Worm (Caenorhabditis elegans) whole organism, L2 larva: Measurements from ENCODE around the gene nfyc-1.

Experiments
- F13H6.1 ChIP-seq: sonication (generic microtip); optimal IDR thresholded peaks from 2 replicates; lab custom pipeline; 2016; ENCODE audit warnings: missing genetic modification characterization, missing compliant biosample characterization
- ama-1 ChIP-seq: fragments of 150-350 bp; optimal IDR thresholded peaks from 2 replicates; lab custom pipeline; 2018; ENCODE audit warnings: inconsistent platforms
- ceh-82 ChIP-seq: fragments of 150-350 bp; optimal IDR thresholded peaks from 2 replicates; lab custom pipeline; 2014; ENCODE audit warnings: missing biosample characterization, missing genetic modification characterization
- egl-27 ChIP-seq: sonication (generic microtip); optimal IDR thresholded peaks from 3 replicates; lab custom pipeline; 2017; ENCODE audit warnings: missing biosample characterization, missing genetic modification reagents, missing genetic modification characterization
- gmeb-1 ChIP-seq: fragments of 150-350 bp; optimal IDR thresholded peaks from 2 replicates; lab custom pipeline; 2014; ENCODE audit warnings: missing biosample characterization, missing genetic modification characterization
- lin-13 ChIP-seq: fragments of 150-350 bp; optimal IDR thresholded peaks from 2 replicates; lab custom pipeline; 2014; ENCODE audit warnings: missing biosample characterization, missing genetic modification reagents, missing genetic modification characterization
- mdl-1 ChIP-seq, 2 experiments: fragments of 150-350 bp in 1 of 2; sonication (generic microtip) in 1 of 2; optimal IDR thresholded peaks; 2 replicates each; lab custom pipeline; 2017; ENCODE audit warnings: missing biosample characterization in 2 of 2, missing genetic modification characterization in 2 of 2
- nhr-11 ChIP-seq: fragments of 150-350 bp; optimal IDR thresholded peaks from 2 replicates; lab custom pipeline; 2014; ENCODE audit warnings: missing biosample characterization, missing genetic modification characterization
- nhr-77 ChIP-seq: fragments of 150-350 bp; optimal IDR thresholded peaks from 2 replicates; lab custom pipeline; 2014; ENCODE audit warnings: missing biosample characterization, missing genetic modification characterization
- unc-62 ChIP-seq: fragments of 150-350 bp; optimal IDR thresholded peaks from 2 replicates; lab custom pipeline; 2014; ENCODE audit warnings: missing biosample characterization, missing genetic modification reagents, missing genetic modification characterization

ce11 chrII:91419-91818 lies 47.7 kb downstream of the nfyc-1 start, which contains the start of gene mcat-1:
- TF ChIP-seq F13H6.1 (tag; lab: Kevin White, UChicago): no peak
- no peak for TF ChIP-seq mdl-1 (tag; optimal IDR thresholded peaks at IDR 0.05; lab: Kevin White, UChicago)
- no peak for TF ChIP-seq ama-1 (lab: Kevin White, UChicago)
- TF ChIP-seq gmeb-1: no peak
- no peak for TF ChIP-seq lin-13
- no peak for TF ChIP-seq unc-62 (GFP tag; lab: Kevin White, UChicago)
- TF ChIP-seq nhr-77 (tag; lab: Kevin White, UChicago): no peak
- TF ChIP-seq ceh-82 (tag; lab: Kevin White, UChicago): no peak
- TF ChIP-seq egl-27 (tag; lab: Kevin White, UChicago): no peak
- TF ChIP-seq nhr-11 (tag; lab: Kevin White, UChicago): no peak
